Worm (Caenorhabditis elegans) whole organism, L3 larva: ENCODE data around the gene nlf-1.

Source experiments
- R02D3.7 ChIP-seq: fragments of 150-350 bp; optimal IDR thresholded peaks from 2 replicates; lab custom pipeline; 2014; ENCODE audit warnings: missing biosample characterization, missing genetic modification characterization
- ZK546.5 ChIP-seq: sonication (generic microtip); optimal IDR thresholded peaks from 2 replicates; lab custom pipeline; 2017; ENCODE audit warnings: missing biosample characterization, missing genetic modification characterization
- aly-2 ChIP-seq: fragments of 150-350 bp; optimal IDR thresholded peaks from 2 replicates; lab custom pipeline; 2014; ENCODE audit warnings: missing biosample characterization, missing genetic modification characterization
- ama-1 ChIP-seq: fragments of 150-350 bp; optimal IDR thresholded peaks from 2 replicates; lab custom pipeline; 2018
- ceh-16 ChIP-seq: sonication (generic microtip); optimal IDR thresholded peaks from 2 replicates; lab custom pipeline; 2017; ENCODE audit warnings: missing biosample characterization, missing genetic modification characterization
- ceh-28 ChIP-seq: fragments of 150-350 bp; optimal IDR thresholded peaks from 2 replicates; lab custom pipeline; 2014; ENCODE audit warnings: missing biosample characterization, missing genetic modification reagents, missing genetic modification characterization
- ceh-82 ChIP-seq: fragments of 150-350 bp; optimal IDR thresholded peaks from 2 replicates; lab custom pipeline; 2014; ENCODE audit warnings: missing biosample characterization, missing genetic modification characterization
- ceh-9 ChIP-seq: sonication (generic microtip); optimal IDR thresholded peaks from 2 replicates; lab custom pipeline; 2018; ENCODE audit warnings: missing biosample characterization, missing genetic modification characterization
- daf-12 ChIP-seq: fragments of 150-350 bp; optimal IDR thresholded peaks from 2 replicates; lab custom pipeline; 2014; ENCODE audit warnings: missing biosample characterization, missing genetic modification reagents, missing genetic modification characterization
- egl-27 ChIP-seq: sonication (generic microtip); optimal IDR thresholded peaks from 4 replicates; lab custom pipeline; 2017; ENCODE audit warnings: missing biosample characterization, missing genetic modification reagents, missing genetic modification characterization
- egl-5 ChIP-seq: fragments of 150-350 bp; optimal IDR thresholded peaks from 2 replicates; lab custom pipeline; 2017; ENCODE audit warnings: missing biosample characterization, missing genetic modification reagents, missing genetic modification characterization, inconsistent platforms
- elt-1 ChIP-seq: fragments of 150-350 bp; optimal IDR thresholded peaks from 2 replicates; lab custom pipeline; 2014; ENCODE audit warnings: missing biosample characterization, missing genetic modification characterization
- elt-2 ChIP-seq: sonication (generic microtip); optimal IDR thresholded peaks from 2 replicates; lab custom pipeline; 2016; ENCODE audit warnings: missing genetic modification reagents, mild to moderate bottlenecking, missing genetic modification characterization, missing compliant biosample characterization
- elt-3 ChIP-seq, 3 experiments: fragments of 150-350 bp in 1 of 3; sonication (generic microtip) in 2 of 3; optimal IDR thresholded peaks; 2 replicates in 2 of 3; 4 replicates in 1 of 3; lab custom pipeline; 2014 to 2017; ENCODE audit warnings: missing biosample characterization in 3 of 3, missing genetic modification characterization in 3 of 3
- eor-1 ChIP-seq, 2 experiments: fragments of 150-350 bp; optimal IDR thresholded peaks; 2 replicates each; lab custom pipeline; 2014 to 2018; ENCODE audit warnings: missing biosample characterization in 2 of 2, missing genetic modification characterization in 2 of 2
- fkh-10 ChIP-seq: sonication (generic microtip); optimal IDR thresholded peaks from 2 replicates; lab custom pipeline; 2017; ENCODE audit warnings: missing biosample characterization, missing genetic modification reagents, missing genetic modification characterization
- fkh-2 ChIP-seq: fragments of 150-350 bp; optimal IDR thresholded peaks from 2 replicates; lab custom pipeline; 2014; ENCODE audit warnings: missing biosample characterization, missing genetic modification reagents, missing genetic modification characterization
- fos-1 ChIP-seq: fragments of 150-350 bp; optimal IDR thresholded peaks from 2 replicates; lab custom pipeline; 2014; ENCODE audit warnings: missing biosample characterization, missing genetic modification characterization
- hmg-11 ChIP-seq: sonication (generic microtip); optimal IDR thresholded peaks from 2 replicates; lab custom pipeline; 2016; ENCODE audit warnings: missing genetic modification characterization, missing compliant biosample characterization
- jun-1 ChIP-seq: fragments of 150-350 bp; optimal IDR thresholded peaks from 2 replicates; lab custom pipeline; 2014; ENCODE audit warnings: missing biosample characterization, missing genetic modification reagents, missing genetic modification characterization
- lin-15B ChIP-seq: fragments of 150-350 bp; optimal IDR thresholded peaks from 2 replicates; lab custom pipeline; 2014; ENCODE audit warnings: missing biosample characterization, missing genetic modification characterization
- lin-39 ChIP-seq: fragments of 150-350 bp; optimal IDR thresholded peaks from 2 replicates; lab custom pipeline; 2018; ENCODE audit warnings: missing biosample characterization, missing genetic modification reagents, missing genetic modification characterization
- lsy-12 ChIP-seq: sonication (generic microtip); optimal IDR thresholded peaks from 2 replicates; lab custom pipeline; 2016; ENCODE audit warnings: mild to moderate bottlenecking, missing genetic modification characterization, missing compliant biosample characterization
- mdl-1 ChIP-seq: fragments of 150-350 bp; optimal IDR thresholded peaks from 2 replicates; lab custom pipeline; 2014; ENCODE audit warnings: missing biosample characterization, missing genetic modification characterization
- mml-1 ChIP-seq: fragments of 150-350 bp; sonication (generic microtip); optimal IDR thresholded peaks from 3 replicates; lab custom pipeline; 2014; ENCODE audit warnings: missing biosample characterization, missing genetic modification characterization
- nfya-1 ChIP-seq: sonication (generic microtip); optimal IDR thresholded peaks from 2 replicates; lab custom pipeline; 2017; ENCODE audit warnings: missing genetic modification characterization, mild to moderate bottlenecking, missing compliant biosample characterization, antibody characterized with exemption, moderate library complexity; ENCODE audit not compliant: insufficient read depth
- nhr-11 ChIP-seq: fragments of 150-350 bp; optimal IDR thresholded peaks from 2 replicates; lab custom pipeline; 2014; ENCODE audit warnings: missing biosample characterization, missing genetic modification characterization
- nhr-12 ChIP-seq: fragments of 150-350 bp; optimal IDR thresholded peaks from 2 replicates; lab custom pipeline; 2014; ENCODE audit warnings: missing biosample characterization, missing genetic modification characterization
- nhr-23 ChIP-seq: fragments of 150-350 bp; optimal IDR thresholded peaks from 2 replicates; lab custom pipeline; 2014; ENCODE audit warnings: missing biosample characterization, missing genetic modification reagents, missing genetic modification characterization
- nhr-237 ChIP-seq: fragments of 150-350 bp; optimal IDR thresholded peaks from 2 replicates; lab custom pipeline; 2014; ENCODE audit warnings: missing biosample characterization, missing genetic modification characterization
- nhr-25 ChIP-seq: sonication (generic microtip); optimal IDR thresholded peaks from 2 replicates; lab custom pipeline; 2017; ENCODE audit warnings: missing biosample characterization, missing genetic modification characterization
- nhr-28 ChIP-seq: fragments of 150-350 bp; optimal IDR thresholded peaks from 2 replicates; lab custom pipeline; 2014; ENCODE audit warnings: missing biosample characterization, missing genetic modification characterization
- nhr-43 ChIP-seq: sonication (generic microtip); optimal IDR thresholded peaks from 2 replicates; lab custom pipeline; 2016; ENCODE audit warnings: mild to moderate bottlenecking, missing genetic modification characterization, missing compliant biosample characterization; ENCODE audit not compliant: poor library complexity, severe bottlenecking
- nhr-67 ChIP-seq: fragments of 150-350 bp; optimal IDR thresholded peaks from 2 replicates; lab custom pipeline; 2014; ENCODE audit warnings: missing biosample characterization, missing genetic modification characterization
- nhr-76 ChIP-seq: fragments of 150-350 bp; sonication (generic microtip); optimal IDR thresholded peaks from 5 replicates; lab custom pipeline; 2014; ENCODE audit warnings: missing biosample characterization, missing genetic modification characterization
- nhr-77 ChIP-seq: fragments of 150-350 bp; optimal IDR thresholded peaks from 2 replicates; lab custom pipeline; 2014; ENCODE audit warnings: missing biosample characterization, missing genetic modification characterization
- pha-4 ChIP-seq: fragments of 150-350 bp; optimal IDR thresholded peaks from 2 replicates; lab custom pipeline; 2014; ENCODE audit warnings: missing biosample characterization, missing genetic modification reagents, missing genetic modification characterization
- pqm-1 ChIP-seq: fragments of 150-350 bp; optimal IDR thresholded peaks from 2 replicates; lab custom pipeline; 2017; ENCODE audit warnings: missing biosample characterization, missing genetic modification characterization, inconsistent platforms
- sea-2 ChIP-seq: fragments of 150-350 bp; sonication (generic microtip); optimal IDR thresholded peaks from 4 replicates; lab custom pipeline; 2014; ENCODE audit warnings: missing biosample characterization, missing genetic modification reagents, missing genetic modification characterization
- skn-1 ChIP-seq: fragments of 150-350 bp; optimal IDR thresholded peaks from 2 replicates; lab custom pipeline; 2014; ENCODE audit warnings: missing biosample characterization, missing genetic modification characterization
- snpc-4 ChIP-seq: fragments of 150-350 bp; optimal IDR thresholded peaks from 2 replicates; lab custom pipeline; 2014; ENCODE audit warnings: missing biosample characterization, missing genetic modification characterization
- tbx-2 ChIP-seq: sonication (generic microtip); optimal IDR thresholded peaks from 2 replicates; lab custom pipeline; 2016; ENCODE audit warnings: mild to moderate bottlenecking, missing genetic modification characterization, missing compliant biosample characterization
- unc-39 ChIP-seq: sonication (generic microtip); optimal IDR thresholded peaks from 4 replicates; lab custom pipeline; 2017; ENCODE audit warnings: missing biosample characterization, missing genetic modification characterization
- unc-62 ChIP-seq: fragments of 150-350 bp; sonication (generic microtip); optimal IDR thresholded peaks from 4 replicates; lab custom pipeline; 2014; ENCODE audit warnings: missing biosample characterization, missing genetic modification reagents, missing genetic modification characterization
- zag-1 ChIP-seq: fragments of 150-350 bp; optimal IDR thresholded peaks from 2 replicates; lab custom pipeline; 2014; ENCODE audit warnings: missing biosample characterization, missing genetic modification characterization
- ztf-11 ChIP-seq: fragments of 150-350 bp; optimal IDR thresholded peaks from 2 replicates; lab custom pipeline; 2014; ENCODE audit warnings: missing biosample characterization, missing genetic modification characterization
- ztf-4 ChIP-seq: fragments of 150-350 bp; optimal IDR thresholded peaks from 2 replicates; lab custom pipeline; 2014; ENCODE audit warnings: missing biosample characterization, missing genetic modification characterization

nlf-1 gene

ce11 chrX:975236-975535 is 42.2 kb downstream of the nlf-1 start:
- TF ChIP-seq unc-62 (GFP tag; lab: Kevin White, UChicago) (no peak), hmg-11 (tag; lab: Kevin White, UChicago) (no peak)

- no peak for TF ChIP-seq sea-2
- no peak for TF ChIP-seq tbx-2
- TF ChIP-seq egl-5 (tag; lab: Kevin White, UChicago), result no peak
- TF ChIP-seq nhr-77 (tag; lab: Kevin White, UChicago), result no peak
- peak; percentile 61 for TF ChIP-seq snpc-4
- no peak for TF ChIP-seq fkh-2
- peak; percentile 43 for TF ChIP-seq skn-1
- no peak for TF ChIP-seq fos-1 (tag; lab: Kevin White, UChicago)
- no peak for TF ChIP-seq unc-39 (tag; lab: Kevin White, UChicago)
- peak; percentile 7 for TF ChIP-seq pqm-1 (tag; lab: Kevin White, UChicago)
- TF ChIP-seq lin-15B (tag; lab: Kevin White, UChicago), result peak; percentile 32
- TF ChIP-seq elt-1 (tag; lab: Kevin White, UChicago), result no peak
- TF ChIP-seq mml-1 (tag; lab: Kevin White, UChicago), result no peak
- TF ChIP-seq egl-27 (tag; lab: Kevin White, UChicago), result no peak
- peak; percentile 9 for TF ChIP-seq nhr-23 (tag; lab: Kevin White, UChicago)
- no peak for TF ChIP-seq nhr-28
- peak; percentile 78 for TF ChIP-seq nfya-1 (tag; lab: Kevin White, UChicago)
- TF ChIP-seq ama-1, result no peak
- no peak for TF ChIP-seq nhr-237 (tag; lab: Kevin White, UChicago)
- no peak for TF ChIP-seq R02D3.7 (tag; lab: Kevin White, UChicago)
- peak; percentile 53 for TF ChIP-seq pha-4 (tag; lab: Kevin White, UChicago)
- no peak for TF ChIP-seq mdl-1 (tag; lab: Kevin White, UChicago)
- no peak for TF ChIP-seq nhr-12 (tag; lab: Kevin White, UChicago)
- no peak for TF ChIP-seq ceh-16
- no peak for TF ChIP-seq aly-2 (tag; lab: Kevin White, UChicago)
- TF ChIP-seq nhr-11 (tag; lab: Kevin White, UChicago), result no peak
- TF ChIP-seq elt-3 (tag; optimal IDR thresholded peaks at IDR 0.05; lab: Kevin White, UChicago), result no peak
- peak; percentile 81 for TF ChIP-seq hmg-11 (tag; lab: Kevin White, UChicago)
- no peak for TF ChIP-seq ztf-4
- no peak for TF ChIP-seq jun-1
- TF ChIP-seq fkh-10 (GFP tag; lab: Kevin White, UChicago), result no peak
- TF ChIP-seq ztf-11, result no peak
- TF ChIP-seq ZK546.5 (tag; lab: Kevin White, UChicago), result no peak
- TF ChIP-seq unc-62 (GFP tag; lab: Kevin White, UChicago), result no peak
- TF ChIP-seq lsy-12 (tag; lab: Kevin White, UChicago), result no peak
- no peak for TF ChIP-seq nhr-43 (tag; lab: Kevin White, UChicago)
- no peak for TF ChIP-seq ceh-82
- TF ChIP-seq elt-2 (tag; lab: Kevin White, UChicago), result peak; percentile 34
- TF ChIP-seq nhr-25, result no peak
- no peak for TF ChIP-seq nhr-76 (tag; lab: Kevin White, UChicago)
- TF ChIP-seq lin-39 (tag; lab: Kevin White, UChicago), result peak; percentile 23
- no peak for TF ChIP-seq eor-1 (tag; optimal IDR thresholded peaks at IDR 0.05; lab: Kevin White, UChicago)
- TF ChIP-seq zag-1 (tag; lab: Kevin White, UChicago), result no peak
- no peak for TF ChIP-seq nhr-67 (tag; lab: Kevin White, UChicago)
- TF ChIP-seq ceh-9 (tag; lab: Kevin White, UChicago), result no peak
- peak; percentile 39 for TF ChIP-seq ceh-28 (tag; lab: Kevin White, UChicago)
- no peak for TF ChIP-seq daf-12 (tag; lab: Kevin White, UChicago)
These were observed 42.7 kb downstream of the nlf-1 start, which contains the start of gene vps-45 for ce11 chrX:974499-975235. vps-45 (minus strand) TSS chrX:974848.
